Fruit fly (Drosophila melanogaster): ENCODE data around the gene DCP2.

The DCP2 gene

dm6 chr3L:15823780-15824423 lies 2.3 kb downstream of the DCP2 start:
- TF ChIP-seq cic (GFP tag; optimal IDR thresholded peaks at IDR 0.05), result peak; percentile 68
- TF ChIP-seq bab1 (GFP tag; optimal IDR thresholded peaks at IDR 0.05), result no peak
- peak; percentile 51 for TF ChIP-seq tj (GFP tag; optimal IDR thresholded peaks at IDR 0.05)
- TF ChIP-seq pad (GFP tag; optimal IDR thresholded peaks at IDR 0.05), result peak; percentile 89
- no peak for TF ChIP-seq CG1620 (GFP tag; optimal IDR thresholded peaks at IDR 0.05)
- peak; percentile 31 for TF ChIP-seq Mnt (GFP tag; optimal IDR thresholded peaks at IDR 0.05)
- TF ChIP-seq CG14711 (tag; optimal IDR thresholded peaks at IDR 0.05), result no peak
- TF ChIP-seq cnc (optimal IDR thresholded peaks at IDR 0.05), result no peak
- no peak for TF ChIP-seq CG12768 (GFP tag; optimal IDR thresholded peaks at IDR 0.05)
- no peak for TF ChIP-seq toe (GFP tag; optimal IDR thresholded peaks at IDR 0.05)
- TF ChIP-seq CG33017 (tag; optimal IDR thresholded peaks at IDR 0.05), result no peak
- no peak for TF ChIP-seq CG5204 (GFP tag; optimal IDR thresholded peaks at IDR 0.05)
- TF ChIP-seq CG11617 (GFP tag; optimal IDR thresholded peaks at IDR 0.05), result no peak
- no peak for TF ChIP-seq Clk (GFP tag; optimal IDR thresholded peaks at IDR 0.05)
- no peak for TF ChIP-seq Crg-1 (GFP tag; optimal IDR thresholded peaks at IDR 0.05)
- TF ChIP-seq CG7045 (GFP tag; optimal IDR thresholded peaks at IDR 0.05), result no peak
- peak; percentile 31 for TF ChIP-seq ovo (GFP tag; optimal IDR thresholded peaks at IDR 0.05)
- TF ChIP-seq CG7101 (tag; optimal IDR thresholded peaks at IDR 0.05), result peak; percentile 25
- peak; percentile 89 for TF ChIP-seq kay (GFP tag; ENCODE audit: borderline replicate concordance)
- TF ChIP-seq Hr96 (GFP tag; optimal IDR thresholded peaks at IDR 0.05), result no peak

- TF ChIP-seq tj (GFP tag; optimal IDR thresholded peaks at IDR 0.05) (no peak), CG7101 (tag; optimal IDR thresholded peaks at IDR 0.05) (no peak), kay (GFP tag; ENCODE audit: borderline replicate concordance) (peak; percentile 84)
These were observed 9.5 kb downstream of the DCP2 start, which contains the start of gene CkIIalpha-i1 for dm6 chr3L:15816714-15817113. CkIIalpha-i1 (plus strand) TSS chr3L:15816979.

- no peak for TF ChIP-seq CG1620 (GFP tag; optimal IDR thresholded peaks at IDR 0.05)
- TF ChIP-seq cnc (optimal IDR thresholded peaks at IDR 0.05), result no peak
- no peak for TF ChIP-seq CG11617 (GFP tag; optimal IDR thresholded peaks at IDR 0.05)
- peak; percentile 73 for TF ChIP-seq tj (GFP tag; optimal IDR thresholded peaks at IDR 0.05)
- no peak for TF ChIP-seq CG5204 (GFP tag; optimal IDR thresholded peaks at IDR 0.05)
- no peak for TF ChIP-seq CG14711 (tag; optimal IDR thresholded peaks at IDR 0.05)
- TF ChIP-seq Clk (GFP tag; optimal IDR thresholded peaks at IDR 0.05), result no peak
- no peak for TF ChIP-seq CG7101 (tag; optimal IDR thresholded peaks at IDR 0.05)
- TF ChIP-seq CG12768 (GFP tag; optimal IDR thresholded peaks at IDR 0.05), result no peak
- peak; percentile 9 for TF ChIP-seq Mnt (GFP tag; optimal IDR thresholded peaks at IDR 0.05)
- TF ChIP-seq CG33017 (tag; optimal IDR thresholded peaks at IDR 0.05), result no peak
- no peak for TF ChIP-seq kay (GFP tag; ENCODE audit: borderline replicate concordance)
- TF ChIP-seq pad (GFP tag; optimal IDR thresholded peaks at IDR 0.05), result no peak
- no peak for TF ChIP-seq Hr96 (GFP tag; optimal IDR thresholded peaks at IDR 0.05)
- no peak for TF ChIP-seq cic (GFP tag; optimal IDR thresholded peaks at IDR 0.05)
- TF ChIP-seq CG7045 (GFP tag; optimal IDR thresholded peaks at IDR 0.05), result no peak
- TF ChIP-seq toe (GFP tag; optimal IDR thresholded peaks at IDR 0.05), result no peak
- peak; percentile 46 for TF ChIP-seq bab1 (GFP tag; optimal IDR thresholded peaks at IDR 0.05)
These were observed 10.1 kb downstream of the DCP2 start, which contains the start of gene fwe for dm6 chr3L:15816143-15816487. fwe (minus strand) TSS chr3L:15816410.

- TF ChIP-seq CG1620 (GFP tag; optimal IDR thresholded peaks at IDR 0.05), result no peak
- TF ChIP-seq Crg-1 (GFP tag; optimal IDR thresholded peaks at IDR 0.05), result no peak
- TF ChIP-seq ovo (GFP tag; optimal IDR thresholded peaks at IDR 0.05), result no peak
- no peak for TF ChIP-seq Clk (GFP tag; optimal IDR thresholded peaks at IDR 0.05)
- peak; percentile 74 for TF ChIP-seq CG33017 (tag; optimal IDR thresholded peaks at IDR 0.05)
- TF ChIP-seq CG12768 (GFP tag; optimal IDR thresholded peaks at IDR 0.05), result peak; percentile 39
- peak; percentile 47 for TF ChIP-seq pad (GFP tag; optimal IDR thresholded peaks at IDR 0.05)
- no peak for TF ChIP-seq bab1 (GFP tag; optimal IDR thresholded peaks at IDR 0.05)
- TF ChIP-seq CG5204 (GFP tag; optimal IDR thresholded peaks at IDR 0.05), result no peak
- no peak for TF ChIP-seq Mnt (GFP tag; optimal IDR thresholded peaks at IDR 0.05)
- TF ChIP-seq cnc (optimal IDR thresholded peaks at IDR 0.05), result no peak
- TF ChIP-seq CG11617 (GFP tag; optimal IDR thresholded peaks at IDR 0.05), result peak; percentile 43
- no peak for TF ChIP-seq Hr96 (GFP tag; optimal IDR thresholded peaks at IDR 0.05)
- no peak for TF ChIP-seq tj (GFP tag; optimal IDR thresholded peaks at IDR 0.05)
- TF ChIP-seq CG7101 (tag; optimal IDR thresholded peaks at IDR 0.05), result peak; percentile 47
- TF ChIP-seq kay (GFP tag; ENCODE audit: borderline replicate concordance), result peak; percentile 71
- no peak for TF ChIP-seq cic (GFP tag; optimal IDR thresholded peaks at IDR 0.05)
- TF ChIP-seq toe (GFP tag; optimal IDR thresholded peaks at IDR 0.05), result no peak
- peak; percentile 64 for TF ChIP-seq CG7045 (GFP tag; optimal IDR thresholded peaks at IDR 0.05)
- peak; percentile 62 for TF ChIP-seq CG14711 (tag; optimal IDR thresholded peaks at IDR 0.05)
These were observed 10.7 kb downstream of the DCP2 start for dm6 chr3L:15815353-15816142.

- TF ChIP-seq cnc (optimal IDR thresholded peaks at IDR 0.05), result no peak
- TF ChIP-seq kay (GFP tag; ENCODE audit: borderline replicate concordance), result peak; percentile 75
These were observed 12.2 kb downstream of the DCP2 start for dm6 chr3L:15813988-15814387.

DNA sequence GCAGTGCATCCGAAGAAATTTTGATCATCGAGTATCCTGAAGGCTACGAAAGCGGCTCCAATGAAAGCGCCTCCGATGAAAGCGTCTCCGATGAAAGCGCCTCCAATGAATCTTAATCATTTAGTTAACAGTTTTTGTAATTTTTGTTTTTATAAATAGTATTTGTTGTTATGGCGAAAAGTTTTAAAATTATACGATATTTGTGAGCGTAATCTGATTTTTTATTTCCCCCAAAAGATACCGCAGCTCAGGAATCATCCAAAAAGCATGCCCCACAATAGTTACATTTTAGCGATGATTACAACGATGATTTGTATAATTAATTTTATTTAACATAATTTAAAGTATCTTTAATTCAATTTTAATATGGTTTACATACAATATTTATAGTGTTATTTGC lies 16.5 kb downstream of the DCP2 start:
- no peak for TF ChIP-seq ovo (GFP tag; optimal IDR thresholded peaks at IDR 0.05)
- TF ChIP-seq CG1620 (GFP tag; optimal IDR thresholded peaks at IDR 0.05), result no peak
- TF ChIP-seq pad (GFP tag; optimal IDR thresholded peaks at IDR 0.05), result no peak
- TF ChIP-seq CG12768 (GFP tag; optimal IDR thresholded peaks at IDR 0.05), result no peak
- TF ChIP-seq CG7045 (GFP tag; optimal IDR thresholded peaks at IDR 0.05), result no peak
- TF ChIP-seq CG33017 (tag; optimal IDR thresholded peaks at IDR 0.05), result no peak
- TF ChIP-seq CG11617 (GFP tag; optimal IDR thresholded peaks at IDR 0.05), result no peak
- TF ChIP-seq CG7101 (tag; optimal IDR thresholded peaks at IDR 0.05), result no peak
- TF ChIP-seq cnc (optimal IDR thresholded peaks at IDR 0.05), result no peak
- no peak for TF ChIP-seq Crg-1 (GFP tag; optimal IDR thresholded peaks at IDR 0.05)
- no peak for TF ChIP-seq bab1 (GFP tag; optimal IDR thresholded peaks at IDR 0.05)
- no peak for TF ChIP-seq toe (GFP tag; optimal IDR thresholded peaks at IDR 0.05)
- no peak for TF ChIP-seq kay (GFP tag; ENCODE audit: borderline replicate concordance)
- TF ChIP-seq tj (GFP tag; optimal IDR thresholded peaks at IDR 0.05), result no peak
